Worm (Caenorhabditis elegans) whole organism, mixed stage, embryonic: ENCODE measurements around the gene C10C5.4.

Source experiments
- M03D4.4 ChIP-seq: sonication (generic microtip); optimal IDR thresholded peaks from 2 replicates; lab custom pipeline; 2017; ENCODE audit warnings: mild to moderate bottlenecking, missing genetic modification characterization, missing compliant biosample characterization
- bed-3 ChIP-seq: fragments of 200-800 bp; sonication (Bioruptor generic); optimal IDR thresholded peaks from 3 replicates; lab custom pipeline; 2018; ENCODE audit warnings: mild to moderate bottlenecking, missing genetic modification characterization, moderate library complexity, missing compliant biosample characterization
- blmp-1 ChIP-seq: fragments of 150-350 bp; optimal IDR thresholded peaks from 2 replicates; lab custom pipeline; 2014; ENCODE audit warnings: missing biosample characterization, missing genetic modification characterization
- ceh-39 ChIP-seq: fragments of 150-350 bp; optimal IDR thresholded peaks from 2 replicates; lab custom pipeline; 2014; ENCODE audit warnings: missing biosample characterization, missing genetic modification characterization
- ceh-43 ChIP-seq: fragments of 200-800 bp; sonication (Bioruptor generic); optimal IDR thresholded peaks from 2 replicates; lab custom pipeline; 2018; ENCODE audit warnings: mild to moderate bottlenecking, missing genetic modification characterization, moderate library complexity, missing compliant biosample characterization
- ceh-83 ChIP-seq: fragments of 200-800 bp; sonication (Bioruptor generic); optimal IDR thresholded peaks from 2 replicates; lab custom pipeline; 2018; ENCODE audit warnings: mild to moderate bottlenecking, missing genetic modification characterization, missing compliant biosample characterization
- ces-1 ChIP-seq: fragments of 150-350 bp; optimal IDR thresholded peaks from 2 replicates; lab custom pipeline; 2014; ENCODE audit warnings: missing biosample characterization, missing genetic modification reagents, missing genetic modification characterization
- cnd-1 ChIP-seq: fragments of 200-800 bp; sonication (Bioruptor generic); optimal IDR thresholded peaks from 2 replicates; lab custom pipeline; 2018; ENCODE audit warnings: mild to moderate bottlenecking, missing genetic modification characterization, missing compliant biosample characterization
- drap-1 ChIP-seq: fragments of 200-800 bp; sonication (Bioruptor generic); optimal IDR thresholded peaks from 3 replicates; lab custom pipeline; 2018; ENCODE audit warnings: mild to moderate bottlenecking, missing genetic modification characterization, missing compliant biosample characterization
- elt-1 ChIP-seq: sonication (generic microtip); optimal IDR thresholded peaks from 2 replicates; lab custom pipeline; 2017; ENCODE audit warnings: missing genetic modification characterization, mild to moderate bottlenecking, missing compliant biosample characterization, antibody characterized with exemption, moderate library complexity, borderline replicate concordance; ENCODE audit not compliant: insufficient read depth
- elt-3 ChIP-seq: fragments of 150-350 bp; optimal IDR thresholded peaks from 2 replicates; lab custom pipeline; 2014; ENCODE audit warnings: missing biosample characterization, missing genetic modification characterization
- flh-1 ChIP-seq: fragments of 200-800 bp; sonication (Bioruptor generic); optimal IDR thresholded peaks from 2 replicates; lab custom pipeline; 2018; ENCODE audit warnings: mild to moderate bottlenecking, missing genetic modification characterization, moderate library complexity, missing compliant biosample characterization
- ham-2 ChIP-seq: fragments of 200-800 bp; sonication (Bioruptor generic); optimal IDR thresholded peaks from 2 replicates; lab custom pipeline; 2018; ENCODE audit warnings: mild to moderate bottlenecking, missing genetic modification characterization, missing compliant biosample characterization
- hlh-1 ChIP-seq: fragments of 150-350 bp; optimal IDR thresholded peaks from 2 replicates; lab custom pipeline; 2014; ENCODE audit warnings: missing biosample characterization, missing genetic modification reagents, missing genetic modification characterization
- lin-13 ChIP-seq: fragments of 150-350 bp; optimal IDR thresholded peaks from 2 replicates; lab custom pipeline; 2014; ENCODE audit warnings: missing biosample characterization, missing genetic modification characterization
- lsy-2 ChIP-seq: fragments of 150-350 bp; optimal IDR thresholded peaks from 2 replicates; lab custom pipeline; 2014; ENCODE audit warnings: missing biosample characterization, missing genetic modification characterization
- mep-1 ChIP-seq: fragments of 150-350 bp; optimal IDR thresholded peaks from 2 replicates; lab custom pipeline; 2017; ENCODE audit warnings: missing biosample characterization, missing genetic modification reagents, missing genetic modification characterization, inconsistent platforms
- mls-2 ChIP-seq: sonication (generic microtip); optimal IDR thresholded peaks from 2 replicates; lab custom pipeline; 2016; ENCODE audit warnings: mild to moderate bottlenecking, missing genetic modification characterization, moderate library complexity, missing compliant biosample characterization
- nhr-2 ChIP-seq: fragments of 150-350 bp; optimal IDR thresholded peaks from 2 replicates; lab custom pipeline; 2014; ENCODE audit warnings: missing biosample characterization, missing genetic modification characterization
- nhr-237 ChIP-seq: fragments of 150-350 bp; optimal IDR thresholded peaks from 2 replicates; lab custom pipeline; 2014; ENCODE audit warnings: missing biosample characterization, missing genetic modification characterization
- nhr-76 ChIP-seq: sonication (generic microtip); optimal IDR thresholded peaks from 2 replicates; lab custom pipeline; 2017; ENCODE audit warnings: missing biosample characterization, missing genetic modification characterization
- pha-4 ChIP-seq: fragments of 150-350 bp; optimal IDR thresholded peaks from 2 replicates; lab custom pipeline; 2018; ENCODE audit warnings: missing biosample characterization, missing genetic modification reagents, missing genetic modification characterization
- sem-2 ChIP-seq: fragments of 200-800 bp; sonication (Bioruptor generic); optimal IDR thresholded peaks from 2 replicates; lab custom pipeline; 2018; ENCODE audit warnings: mild to moderate bottlenecking, missing genetic modification characterization, missing compliant biosample characterization
- snpc-4 ChIP-seq: fragments of 150-350 bp; optimal IDR thresholded peaks from 2 replicates; lab custom pipeline; 2014; ENCODE audit warnings: missing biosample characterization, missing genetic modification characterization
- sptf-1 ChIP-seq: sonication (generic microtip); optimal IDR thresholded peaks from 2 replicates; lab custom pipeline; 2017; ENCODE audit warnings: mild to moderate bottlenecking, missing genetic modification characterization, moderate library complexity, missing compliant biosample characterization
- tbx-8 ChIP-seq: fragments of 200-800 bp; sonication (Bioruptor generic); optimal IDR thresholded peaks from 2 replicates; lab custom pipeline; 2018; ENCODE audit warnings: mild to moderate bottlenecking, missing genetic modification characterization, moderate library complexity, missing compliant biosample characterization
- unc-120 ChIP-seq: sonication (generic microtip); optimal IDR thresholded peaks from 2 replicates; lab custom pipeline; 2017; ENCODE audit warnings: missing genetic modification characterization, missing compliant biosample characterization; ENCODE audit not compliant: poor library complexity, severe bottlenecking
- unc-62 ChIP-seq: fragments of 150-350 bp; optimal IDR thresholded peaks from 2 replicates; lab custom pipeline; 2014; ENCODE audit warnings: missing biosample characterization, missing genetic modification reagents, missing genetic modification characterization
- zip-8 ChIP-seq: fragments of 150-350 bp; optimal IDR thresholded peaks from 2 replicates; lab custom pipeline; 2014; ENCODE audit warnings: missing biosample characterization, missing genetic modification characterization
- ztf-11 ChIP-seq: fragments of 150-350 bp; optimal IDR thresholded peaks from 2 replicates; lab custom pipeline; 2014; ENCODE audit warnings: missing biosample characterization, missing genetic modification characterization

Gene C10C5.4

ce11 chrIV:9378272-9378671 lies at the start of gene C10C5.4:
TSS of gene C10C5.4 (plus strand) at chrIV:9378552.
- TF ChIP-seq unc-120 (tag; lab: Kevin White, UChicago) (no peak), sem-2 (GFP tag; lab: Kevin White, UChicago) (no peak), ceh-43 (GFP tag; lab: Kevin White, UChicago) (no peak), lsy-2 (no peak), drap-1 (GFP tag; lab: Kevin White, UChicago) (no peak), M03D4.4 (no peak), elt-3 (tag; lab: Kevin White, UChicago) (no peak), unc-62 (no peak), lin-13 (tag; lab: Kevin White, UChicago) (no peak)
- TF ChIP-seq, all 35 proteins: peak for 0

- TF ChIP-seq M03D4.4 (no peak), pha-4 (tag; lab: Kevin White, UChicago) (no peak), nhr-237 (tag; lab: Kevin White, UChicago) (no peak), elt-3 (tag; lab: Kevin White, UChicago) (no peak), ceh-39 (tag; lab: Kevin White, UChicago) (no peak), ceh-83 (GFP tag; lab: Kevin White, UChicago) (no peak), mep-1 (tag; lab: Kevin White, UChicago) (no peak), mls-2 (tag; lab: Kevin White, UChicago) (no peak), blmp-1 (tag; lab: Kevin White, UChicago) (no peak), nhr-76 (tag; lab: Kevin White, UChicago) (no peak), snpc-4 (tag; lab: Kevin White, UChicago) (no peak), ham-2 (GFP tag; lab: Kevin White, UChicago) (no peak), elt-1 (tag; lab: Kevin White, UChicago) (no peak), flh-1 (GFP tag; lab: Kevin White, UChicago) (no peak), zip-8 (no peak), ces-1 (GFP tag; lab: Kevin White, UChicago) (no peak), unc-62 (no peak), nhr-2 (tag; lab: Kevin White, UChicago) (no peak), ztf-11 (tag; lab: Kevin White, UChicago) (no peak)
Observed at ce11 chrIV:9330755-9331154, 47.6 kb upstream of the C10C5.4 start, which contains the start of gene nspg-7.1. TSS of gene nspg-7.1 (minus strand) at chrIV:9330855.

ce11 chrIV:9333007-9333406 lies 45.3 kb upstream of the C10C5.4 start:
- TF ChIP-seq pha-4 (tag; lab: Kevin White, UChicago), result no peak
- TF ChIP-seq bed-3, result no peak
- TF ChIP-seq ceh-83 (GFP tag; lab: Kevin White, UChicago), result no peak
- no peak for TF ChIP-seq elt-1 (tag; lab: Kevin White, UChicago)
- TF ChIP-seq mls-2 (tag; lab: Kevin White, UChicago), result no peak
- no peak for TF ChIP-seq ztf-11 (tag; lab: Kevin White, UChicago)
- no peak for TF ChIP-seq nhr-76 (tag; lab: Kevin White, UChicago)
- no peak for TF ChIP-seq tbx-8 (GFP tag; lab: Kevin White, UChicago)
- no peak for TF ChIP-seq lsy-2
- no peak for TF ChIP-seq cnd-1 (tag; lab: Kevin White, UChicago)
- TF ChIP-seq zip-8, result no peak
- no peak for TF ChIP-seq sptf-1
- TF ChIP-seq, all 35 proteins: peak for 0

DNA sequence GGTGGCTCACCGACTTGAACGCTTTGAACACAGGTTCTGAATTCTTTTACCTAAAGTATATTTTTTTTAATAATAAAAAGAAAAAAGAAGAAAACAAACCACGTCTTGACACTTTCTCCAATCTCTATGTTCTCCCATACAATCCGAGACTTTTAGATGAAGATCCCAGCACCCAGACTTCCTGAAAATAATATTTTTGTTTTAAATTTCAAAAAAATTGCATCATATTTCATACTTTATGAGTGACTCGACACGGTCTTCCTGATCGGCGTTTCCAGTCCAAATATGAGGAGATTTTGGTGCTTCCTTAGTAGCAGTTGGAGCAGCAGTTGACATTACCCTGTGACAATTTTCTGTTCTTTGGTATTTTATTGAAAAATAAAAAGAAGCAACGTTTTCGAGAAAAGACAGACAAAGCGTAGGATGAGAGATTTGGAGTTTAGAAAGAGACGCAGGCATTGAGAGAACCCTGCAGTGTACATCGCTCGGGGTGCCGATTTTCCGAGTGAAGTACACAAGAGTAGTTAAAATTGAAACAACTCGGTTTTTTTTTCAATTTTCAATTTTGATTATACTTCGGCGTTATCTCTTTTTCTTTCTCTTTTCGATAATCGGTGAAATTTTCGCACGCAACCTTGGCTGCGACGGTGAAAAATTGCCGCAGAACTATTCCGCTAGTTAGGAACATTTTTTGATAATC lies 42.6 kb upstream of the C10C5.4 start, which contains the start of the genes coa-4 and T20D3.14:
Gene coa-4 (minus strand): TSS at position 51 of the 700 bp plus-strand sequence.
Gene T20D3.14 (minus strand): TSS at position 358 of the 700 bp plus-strand sequence.
- TF ChIP-seq blmp-1 (tag; lab: Kevin White, UChicago) (no peak), lin-13 (tag; lab: Kevin White, UChicago) (no peak), ceh-39 (tag; lab: Kevin White, UChicago) (no peak), bed-3 (no peak), nhr-76 (tag; lab: Kevin White, UChicago) (no peak), hlh-1 (tag; lab: Kevin White, UChicago) (no peak), ceh-83 (GFP tag; lab: Kevin White, UChicago) (no peak)
